Worm (Caenorhabditis elegans) whole organism, L4 larva: Measurements from ENCODE around the gene Y37E11B.6.
A peak's percentile ranks its signal among the peaks of the same experiment; 100 is the strongest.

ENCODE experiments used
- F10B5.3 ChIP-seq: sonication (generic microtip); optimal IDR thresholded peaks from 2 replicates; lab custom pipeline; 2016; ENCODE audit warnings: mild to moderate bottlenecking, missing genetic modification characterization, missing compliant biosample characterization
- F26F4.8 ChIP-seq: fragments of 200-800 bp; sonication (Bioruptor generic); conservative IDR thresholded peaks from 2 replicates; pipeline ENCODE4 v1.3.6; 2022; ENCODE audit warnings: missing genetic modification characterization, missing compliant biosample characterization
- F37D6.2 ChIP-seq: sonication (generic microtip); optimal IDR thresholded peaks from 2 replicates; lab custom pipeline; 2016; ENCODE audit warnings: mild to moderate bottlenecking, missing genetic modification characterization, missing compliant biosample characterization
- T20F7.1 ChIP-seq: fragments of 200-800 bp; sonication (Bioruptor generic); optimal IDR thresholded peaks from 2 replicates; lab custom pipeline; 2018; ENCODE audit warnings: mild to moderate bottlenecking, missing genetic modification characterization, missing compliant biosample characterization
- Y48G9A.11 ChIP-seq: fragments of 200-800 bp; sonication (Bioruptor generic); IDR thresholded peaks from 2 replicates; pipeline ENCODE4 v1.3.6; 2022; ENCODE audit warnings: missing genetic modification reagents, missing genetic modification characterization, missing compliant biosample characterization
- Y75B8A.6 ChIP-seq: fragments of 200-800 bp; sonication (Bioruptor generic); IDR thresholded peaks from 2 replicates; pipeline ENCODE4 v1.3.6; 2022; ENCODE audit warnings: missing genetic modification reagents, missing genetic modification characterization, missing compliant biosample characterization
- ZK546.5 ChIP-seq, 2 experiments: sonication (generic microtip); optimal IDR thresholded peaks; 2 replicates each; lab custom pipeline; 2017; ENCODE audit warnings: missing biosample characterization in 2 of 2, missing genetic modification characterization in 2 of 2
- arid-1 ChIP-seq: fragments of 200-800 bp; sonication (Bioruptor generic); conservative IDR thresholded peaks from 2 replicates; pipeline ENCODE4 v1.3.6; 2022; ENCODE audit warnings: missing genetic modification reagents, missing genetic modification characterization, missing compliant biosample characterization
- ceh-20 ChIP-seq: fragments of 200-800 bp; sonication (Bioruptor generic); IDR thresholded peaks from 2 replicates; pipeline ENCODE4 v1.3.6; 2022; ENCODE audit warnings: missing genetic modification reagents, missing genetic modification characterization, missing compliant biosample characterization
- ceh-32 ChIP-seq: sonication (generic microtip); optimal IDR thresholded peaks from 2 replicates; lab custom pipeline; 2016; ENCODE audit warnings: mild to moderate bottlenecking, missing genetic modification characterization, missing compliant biosample characterization; ENCODE audit not compliant: poor library complexity
- ceh-62 ChIP-seq: sonication (generic microtip); optimal IDR thresholded peaks from 2 replicates; lab custom pipeline; 2017; ENCODE audit warnings: missing biosample characterization, missing genetic modification characterization
- ces-1 ChIP-seq: fragments of 150-350 bp; sonication (generic microtip); optimal IDR thresholded peaks from 4 replicates; lab custom pipeline; 2014; ENCODE audit warnings: missing biosample characterization, missing genetic modification reagents, missing genetic modification characterization
- cey-2 ChIP-seq: sonication (generic microtip); optimal IDR thresholded peaks from 3 replicates; lab custom pipeline; 2017; ENCODE audit warnings: missing genetic modification characterization, mild to moderate bottlenecking, missing compliant biosample characterization, antibody characterized with exemption, borderline replicate concordance; ENCODE audit not compliant: insufficient read depth
- daf-12 ChIP-seq: fragments of 150-350 bp; optimal IDR thresholded peaks from 2 replicates; lab custom pipeline; 2014; ENCODE audit warnings: missing biosample characterization, missing genetic modification reagents, missing genetic modification characterization
- daf-8 ChIP-seq: fragments of 200-800 bp; sonication (Bioruptor generic); IDR thresholded peaks from 2 replicates; pipeline ENCODE4 v1.3.6; 2022; ENCODE audit warnings: missing genetic modification characterization, missing compliant biosample characterization
- dmd-6 ChIP-seq: fragments of 200-800 bp; sonication (Bioruptor generic); IDR thresholded peaks from 2 replicates; pipeline ENCODE4 v1.3.6; 2022; ENCODE audit warnings: missing genetic modification reagents, missing genetic modification characterization, missing compliant biosample characterization
- dmd-8 ChIP-seq: fragments of 200-800 bp; sonication (Bioruptor generic); IDR thresholded peaks from 2 replicates; pipeline ENCODE4 v1.3.6; 2022; ENCODE audit warnings: missing genetic modification characterization, missing compliant biosample characterization
- dmd-9 ChIP-seq: fragments of 200-800 bp; sonication (Bioruptor generic); IDR thresholded peaks from 2 replicates; pipeline ENCODE4 v1.3.6; 2022; ENCODE audit warnings: missing genetic modification reagents, missing genetic modification characterization, missing compliant biosample characterization
- dpl-1 ChIP-seq: fragments of 150-350 bp; optimal IDR thresholded peaks from 2 replicates; lab custom pipeline; 2014; ENCODE audit warnings: missing biosample characterization, missing genetic modification reagents, missing genetic modification characterization
- duxl-1 ChIP-seq: sonication (generic microtip); optimal IDR thresholded peaks from 2 replicates; lab custom pipeline; 2016; ENCODE audit warnings: mild to moderate bottlenecking, missing genetic modification characterization, moderate library complexity, missing compliant biosample characterization; ENCODE audit not compliant: poor library complexity
- egl-43 ChIP-seq: fragments of 200-800 bp; sonication (Bioruptor generic); IDR thresholded peaks from 2 replicates; pipeline ENCODE4 v1.3.6; 2022; ENCODE audit warnings: missing genetic modification reagents, missing genetic modification characterization, missing compliant biosample characterization
- fos-1 ChIP-seq: fragments of 150-350 bp; optimal IDR thresholded peaks from 2 replicates; lab custom pipeline; 2014; ENCODE audit warnings: missing biosample characterization, missing genetic modification characterization
- hlh-11 ChIP-seq: fragments of 200-800 bp; sonication (Bioruptor generic); optimal IDR thresholded peaks from 2 replicates; lab custom pipeline; 2018; ENCODE audit warnings: mild to moderate bottlenecking, missing genetic modification characterization, missing compliant biosample characterization
- hmg-1.1 ChIP-seq: fragments of 200-800 bp; sonication (Bioruptor generic); IDR thresholded peaks from 2 replicates; pipeline ENCODE4 v1.3.6; 2022; ENCODE audit warnings: missing genetic modification reagents, missing genetic modification characterization, missing compliant biosample characterization
- lim-7 ChIP-seq: fragments of 200-800 bp; sonication (Bioruptor generic); IDR thresholded peaks from 2 replicates; pipeline ENCODE4 v1.3.6; 2022; ENCODE audit warnings: missing genetic modification characterization, missing compliant biosample characterization
- lin-38 ChIP-seq: fragments of 200-800 bp; sonication (Bioruptor generic); IDR thresholded peaks from 2 replicates; pipeline ENCODE4 v1.3.6; 2022; ENCODE audit warnings: missing genetic modification reagents, missing genetic modification characterization, missing compliant biosample characterization
- lin-39 ChIP-seq: fragments of 150-350 bp; optimal IDR thresholded peaks from 2 replicates; lab custom pipeline; 2014; ENCODE audit warnings: missing biosample characterization, missing genetic modification reagents, missing genetic modification characterization
- lir-3 ChIP-seq: sonication (generic microtip); optimal IDR thresholded peaks from 2 replicates; lab custom pipeline; 2016; ENCODE audit warnings: mild to moderate bottlenecking, missing genetic modification characterization, missing compliant biosample characterization
- mes-2 ChIP-seq: sonication (generic microtip); optimal IDR thresholded peaks from 2 replicates; lab custom pipeline; 2016; ENCODE audit warnings: missing genotype, mild to moderate bottlenecking, missing genetic modification characterization, missing compliant biosample characterization; ENCODE audit not compliant: poor library complexity, severe bottlenecking
- mxl-2 ChIP-seq: fragments of 200-800 bp; sonication (Bioruptor generic); conservative IDR thresholded peaks from 2 replicates; pipeline ENCODE4 v1.3.6; 2022; ENCODE audit warnings: missing genetic modification reagents, missing genetic modification characterization, missing compliant biosample characterization
- mxl-3 ChIP-seq: fragments of 200-800 bp; sonication (Bioruptor generic); optimal IDR thresholded peaks from 2 replicates; lab custom pipeline; 2018; ENCODE audit warnings: mild to moderate bottlenecking, missing genetic modification characterization, missing compliant biosample characterization
- nhr-10 ChIP-seq: fragments of 150-350 bp; optimal IDR thresholded peaks from 2 replicates; lab custom pipeline; 2014; ENCODE audit warnings: missing biosample characterization, missing genetic modification characterization
- nhr-25 ChIP-seq: sonication (generic microtip); optimal IDR thresholded peaks from 2 replicates; lab custom pipeline; 2017; ENCODE audit warnings: missing genetic modification characterization, mild to moderate bottlenecking, missing compliant biosample characterization, antibody characterized with exemption, moderate library complexity, borderline replicate concordance; ENCODE audit not compliant: insufficient read depth
- nhr-41 ChIP-seq: fragments of 200-800 bp; sonication (Bioruptor generic); IDR thresholded peaks from 2 replicates; pipeline ENCODE4 v1.3.6; 2022; ENCODE audit warnings: missing genetic modification reagents, missing genetic modification characterization, missing compliant biosample characterization
- nhr-42 ChIP-seq: fragments of 200-800 bp; sonication (Bioruptor generic); IDR thresholded peaks from 2 replicates; pipeline ENCODE4 v1.3.6; 2022; ENCODE audit warnings: missing genetic modification characterization, missing compliant biosample characterization
- nhr-6 ChIP-seq: fragments of 150-350 bp; optimal IDR thresholded peaks from 2 replicates; lab custom pipeline; 2014; ENCODE audit warnings: missing biosample characterization, missing genetic modification characterization
- nhr-76 ChIP-seq: fragments of 150-350 bp; optimal IDR thresholded peaks from 2 replicates; lab custom pipeline; 2014; ENCODE audit warnings: missing biosample characterization, missing genetic modification characterization
- nhr-77 ChIP-seq: fragments of 150-350 bp; optimal IDR thresholded peaks from 2 replicates; lab custom pipeline; 2014; ENCODE audit warnings: missing biosample characterization, missing genetic modification characterization
- pqm-1 ChIP-seq: sonication (generic microtip); optimal IDR thresholded peaks from 2 replicates; lab custom pipeline; 2017; ENCODE audit warnings: missing biosample characterization, missing genetic modification characterization
- sdz-12 ChIP-seq: fragments of 200-800 bp; sonication (Bioruptor generic); optimal IDR thresholded peaks from 2 replicates; lab custom pipeline; 2018; ENCODE audit warnings: mild to moderate bottlenecking, missing genetic modification characterization, missing compliant biosample characterization
- set-16 ChIP-seq: fragments of 200-800 bp; sonication (Bioruptor generic); IDR thresholded peaks from 2 replicates; pipeline ENCODE4 v1.3.6; 2022; ENCODE audit warnings: missing genetic modification reagents, missing genetic modification characterization, missing compliant biosample characterization
- skn-1 ChIP-seq: fragments of 150-350 bp; optimal IDR thresholded peaks from 2 replicates; lab custom pipeline; 2014; ENCODE audit warnings: missing biosample characterization, missing genetic modification characterization
- snpc-4 ChIP-seq: fragments of 150-350 bp; optimal IDR thresholded peaks from 2 replicates; lab custom pipeline; 2014; ENCODE audit warnings: missing biosample characterization, missing genetic modification characterization
- spr-3 ChIP-seq: fragments of 200-800 bp; sonication (Bioruptor generic); optimal IDR thresholded peaks from 2 replicates; lab custom pipeline; 2018; ENCODE audit warnings: mild to moderate bottlenecking, missing genetic modification characterization, missing compliant biosample characterization
- tra-1 ChIP-seq: fragments of 200-800 bp; sonication (Bioruptor generic); IDR thresholded peaks from 2 replicates; pipeline ENCODE4 v1.3.6; 2022; ENCODE audit warnings: missing genetic modification reagents, missing genetic modification characterization, missing compliant biosample characterization
- unc-130 ChIP-seq: sonication (generic microtip); optimal IDR thresholded peaks from 2 replicates; lab custom pipeline; 2016; ENCODE audit warnings: missing genetic modification reagents, missing genetic modification characterization, missing compliant biosample characterization
- zag-1 ChIP-seq: fragments of 150-350 bp; optimal IDR thresholded peaks from 2 replicates; lab custom pipeline; 2014; ENCODE audit warnings: missing biosample characterization, missing genetic modification characterization
- zfp-2 ChIP-seq: sonication (generic microtip); optimal IDR thresholded peaks from 2 replicates; lab custom pipeline; 2016; ENCODE audit warnings: mild to moderate bottlenecking, missing genetic modification characterization, missing compliant biosample characterization
- zfp-3 ChIP-seq: fragments of 200-800 bp; sonication (Bioruptor generic); conservative IDR thresholded peaks from 2 replicates; pipeline ENCODE4 v1.3.6; 2022; ENCODE audit warnings: missing genetic modification reagents, missing genetic modification characterization, missing compliant biosample characterization
- zip-2 ChIP-seq: fragments of 150-350 bp; optimal IDR thresholded peaks from 2 replicates; lab custom pipeline; 2014; ENCODE audit warnings: missing biosample characterization, missing genetic modification characterization
- ztf-11 ChIP-seq: fragments of 150-350 bp; optimal IDR thresholded peaks from 2 replicates; lab custom pipeline; 2014; ENCODE audit warnings: missing biosample characterization, missing genetic modification characterization

Y37E11B.6 gene

DNA sequence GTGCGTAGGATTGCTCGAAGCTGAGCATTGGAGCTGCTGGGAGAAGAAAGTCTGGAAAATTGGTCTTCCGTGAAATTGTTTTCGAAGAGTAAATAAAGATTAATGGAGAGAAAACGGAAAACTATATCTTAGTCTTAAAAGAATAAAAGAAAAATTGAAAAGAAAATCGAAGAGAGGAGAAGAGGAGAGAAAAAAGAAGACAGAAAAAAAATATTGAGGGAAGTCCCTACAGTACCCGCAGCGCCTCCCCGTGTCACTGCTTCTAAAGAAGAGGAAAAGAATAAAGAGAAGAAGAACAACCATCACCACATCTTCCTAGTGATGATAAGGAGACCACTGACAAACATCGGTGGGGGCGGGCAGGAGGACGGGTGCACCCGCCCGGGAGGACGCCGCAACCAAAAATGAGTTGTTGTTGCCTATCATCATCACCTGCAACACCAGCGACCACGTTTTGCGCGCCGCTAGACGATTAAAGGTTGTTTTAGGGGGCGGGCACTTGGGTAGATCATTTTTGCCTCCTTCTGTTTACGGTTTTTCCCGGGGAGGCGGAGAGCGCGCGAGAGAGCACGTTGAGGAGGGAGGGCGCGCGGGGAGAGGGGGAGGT lies 49.6 kb upstream of the Y37E11B.6 start, which contains the start of gene CC8.2 (continued):
- TF ChIP-seq lin-39, result no peak
- no peak for TF ChIP-seq dmd-9
- TF ChIP-seq ces-1 (GFP tag; lab: Kevin White, UChicago), result no peak
- TF ChIP-seq tra-1 (GFP tag; lab: Robert Waterston, UW), result no peak
- peak; percentile 91 for TF ChIP-seq mxl-3 (GFP tag; lab: Kevin White, UChicago)
- TF ChIP-seq F37D6.2 (tag; lab: Kevin White, UChicago), result no peak
- no peak for TF ChIP-seq F26F4.8 (GFP tag; lab: Robert Waterston, UW)
- TF ChIP-seq mes-2 (tag; lab: Kevin White, UChicago), result no peak
- TF ChIP-seq snpc-4 (tag; lab: Kevin White, UChicago), result no peak
- TF ChIP-seq dmd-8 (GFP tag; lab: Robert Waterston, UW), result no peak
- TF ChIP-seq egl-43, result peak; percentile 55; the same call in 1 of the 2 replicates
- no peak for TF ChIP-seq fos-1 (tag; lab: Kevin White, UChicago)
- TF ChIP-seq spr-3 (GFP tag; lab: Kevin White, UChicago), result no peak
- TF ChIP-seq set-16 (GFP tag; lab: Robert Waterston, UW), result peak; percentile 81
- TF ChIP-seq duxl-1, result no peak
- TF ChIP-seq daf-8 (GFP tag; lab: Robert Waterston, UW), result no peak
- no peak for TF ChIP-seq nhr-6 (tag; lab: Kevin White, UChicago)
- TF ChIP-seq ceh-20 (GFP tag; lab: Robert Waterston, UW), result peak; percentile 48; the same call in 1 of the 2 replicates
- TF ChIP-seq ztf-11 (tag; lab: Kevin White, UChicago), result no peak
- TF ChIP-seq zag-1 (tag; lab: Kevin White, UChicago), result no peak
- no peak for TF ChIP-seq sdz-12 (GFP tag; lab: Kevin White, UChicago)
- no peak for TF ChIP-seq zfp-3 (GFP tag; lab: Robert Waterston, UW)
- no peak for TF ChIP-seq zip-2 (tag; lab: Kevin White, UChicago)
- TF ChIP-seq Y48G9A.11 (GFP tag; lab: Robert Waterston, UW), result no peak
- TF ChIP-seq dmd-6 (GFP tag; lab: Robert Waterston, UW), result peak; percentile 50; the same call in 1 of the 2 replicates
- no peak for TF ChIP-seq ZK546.5 (tag; optimal IDR thresholded peaks at IDR 0.05; lab: Kevin White, UChicago)
- TF ChIP-seq nhr-41 (GFP tag; lab: Robert Waterston, UW), result no peak
- TF ChIP-seq mxl-2, result peak; percentile 59; the same call in 1 of the 2 replicates
- no peak for TF ChIP-seq lim-7 (GFP tag; lab: Robert Waterston, UW)
- peak; percentile 49 for TF ChIP-seq nhr-10 (tag; lab: Kevin White, UChicago)
- 0 out of 2 replicates have a peak, but pooled peaks have one; percentile 28 for TF ChIP-seq arid-1 (GFP tag; lab: Robert Waterston, UW)
- TF ChIP-seq hmg-1.1 (GFP tag; lab: Robert Waterston, UW), result no peak
- TF ChIP-seq nhr-76 (tag; lab: Kevin White, UChicago), result no peak
- no peak for TF ChIP-seq ceh-32 (tag; lab: Kevin White, UChicago)
- no peak for TF ChIP-seq nhr-42 (GFP tag; lab: Robert Waterston, UW)
- no peak for TF ChIP-seq Y75B8A.6 (GFP tag; lab: Robert Waterston, UW)
- TF ChIP-seq nhr-25 (tag; lab: Kevin White, UChicago), result no peak
- TF ChIP-seq unc-130 (GFP tag; lab: Kevin White, UChicago), result no peak
- peak; percentile 85 for TF ChIP-seq hlh-11 (tag; lab: Kevin White, UChicago)
- TF ChIP-seq T20F7.1, result no peak
- TF ChIP-seq dpl-1, result peak; percentile 19
- no peak for TF ChIP-seq ceh-62 (tag; lab: Kevin White, UChicago)
- no peak for TF ChIP-seq pqm-1 (tag; lab: Kevin White, UChicago)
- no peak for TF ChIP-seq F10B5.3
- no peak for TF ChIP-seq nhr-77 (tag; lab: Kevin White, UChicago)
- TF ChIP-seq cey-2 (tag; lab: Kevin White, UChicago), result no peak
- no peak for TF ChIP-seq lir-3 (tag; lab: Kevin White, UChicago)
- TF ChIP-seq lin-38 (GFP tag; lab: Robert Waterston, UW), result no peak; the same call in 1 of the 2 replicates
- no peak for TF ChIP-seq daf-12 (tag; lab: Kevin White, UChicago)
- TF ChIP-seq zfp-2 (tag; lab: Kevin White, UChicago), result no peak
- no peak for TF ChIP-seq skn-1 (tag; lab: Kevin White, UChicago)
